Worm (Caenorhabditis elegans) whole organism, late embryonic: Measurements from ENCODE around the gene C38H2.3.

ENCODE experiments used
- ama-1 ChIP-seq: fragments of 150-350 bp; optimal IDR thresholded peaks from 2 replicates; lab custom pipeline; 2014
- dmd-4 ChIP-seq: sonication (generic microtip); optimal IDR thresholded peaks from 2 replicates; lab custom pipeline; 2016; ENCODE audit warnings: borderline replicate concordance, missing genetic modification characterization, missing compliant biosample characterization
- fkh-6 ChIP-seq: sonication (generic microtip); optimal IDR thresholded peaks from 2 replicates; lab custom pipeline; 2016; ENCODE audit warnings: missing genetic modification characterization, missing compliant biosample characterization
- hlh-8 ChIP-seq: sonication (generic microtip); optimal IDR thresholded peaks from 2 replicates; lab custom pipeline; 2016; ENCODE audit warnings: missing genotype, missing genetic modification characterization, missing compliant biosample characterization
- mec-3 ChIP-seq: sonication (generic microtip); optimal IDR thresholded peaks from 2 replicates; lab custom pipeline; 2016; ENCODE audit warnings: borderline replicate concordance, missing genetic modification characterization, missing compliant biosample characterization
- pag-3 ChIP-seq: sonication (generic microtip); optimal IDR thresholded peaks from 2 replicates; lab custom pipeline; 2016; ENCODE audit warnings: missing compliant biosample characterization, missing genetic modification characterization, borderline replicate concordance
- pat-9 ChIP-seq: fragments of 200-800 bp; sonication (Bioruptor generic); optimal IDR thresholded peaks from 2 replicates; lab custom pipeline; 2018; ENCODE audit warnings: mild to moderate bottlenecking, missing genetic modification characterization, moderate library complexity, missing compliant biosample characterization
- pax-1 ChIP-seq: fragments of 150-350 bp; optimal IDR thresholded peaks from 2 replicates; lab custom pipeline; 2014; ENCODE audit warnings: missing biosample characterization, missing genetic modification characterization
- pha-2 ChIP-seq: sonication (generic microtip); optimal IDR thresholded peaks from 2 replicates; lab custom pipeline; 2017; ENCODE audit warnings: mild to moderate bottlenecking, missing genetic modification characterization, missing compliant biosample characterization
- pha-4 ChIP-seq: fragments of 150-350 bp; optimal IDR thresholded peaks from 2 replicates; lab custom pipeline; 2018; ENCODE audit warnings: missing biosample characterization, missing genetic modification reagents, missing genetic modification characterization
- pqm-1 ChIP-seq: sonication (generic microtip); optimal IDR thresholded peaks from 2 replicates; lab custom pipeline; 2016; ENCODE audit warnings: missing genetic modification characterization, missing compliant biosample characterization
- unc-55 ChIP-seq: sonication (generic microtip); optimal IDR thresholded peaks from 2 replicates; lab custom pipeline; 2017; ENCODE audit warnings: missing biosample characterization, missing genetic modification reagents, missing genetic modification characterization

DNA sequence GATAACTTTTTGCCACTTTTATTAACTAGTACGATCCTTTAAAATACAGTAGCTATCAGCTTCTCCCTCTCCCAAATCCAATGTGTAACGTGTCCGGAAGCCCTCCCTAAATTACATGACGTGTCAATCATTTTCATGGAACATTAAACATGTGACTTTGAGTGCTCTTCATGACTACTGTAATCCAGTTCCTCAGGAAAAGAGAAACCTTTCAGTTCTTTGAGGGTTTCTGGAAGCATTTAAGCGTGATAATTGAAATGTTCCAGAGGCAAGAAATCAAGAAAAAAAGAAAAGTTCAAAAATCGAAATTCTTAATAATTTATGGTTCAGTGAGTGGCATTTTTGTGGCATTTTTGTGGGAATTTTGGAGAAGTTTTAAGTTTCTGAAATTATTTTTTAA lies 23.5 kb downstream of the C38H2.3 start:
- no peak for TF ChIP-seq pax-1 (tag; lab: Kevin White, UChicago)
- no peak for TF ChIP-seq dmd-4 (tag; lab: Kevin White, UChicago)
- TF ChIP-seq pha-2 (tag; lab: Kevin White, UChicago), result no peak
- no peak for TF ChIP-seq pat-9
- no peak for TF ChIP-seq fkh-6 (tag; lab: Kevin White, UChicago)
- no peak for TF ChIP-seq pag-3 (tag; lab: Kevin White, UChicago)
- no peak for TF ChIP-seq pqm-1
- no peak for TF ChIP-seq ama-1 (lab: Kevin White, UChicago)
- TF ChIP-seq mec-3 (tag; lab: Kevin White, UChicago), result no peak
- no peak for TF ChIP-seq pha-4
- TF ChIP-seq hlh-8, result no peak
- TF ChIP-seq unc-55, result no peak
